Worm (Caenorhabditis elegans) whole organism, L3 larva: ENCODE data around the gene T26H5.9.

ENCODE experiments used
- fos-1 ChIP-seq: fragments of 150-350 bp; optimal IDR thresholded peaks from 2 replicates; lab custom pipeline; 2014; ENCODE audit warnings: missing biosample characterization, missing genetic modification characterization
- skn-1 ChIP-seq: fragments of 150-350 bp; optimal IDR thresholded peaks from 2 replicates; lab custom pipeline; 2014; ENCODE audit warnings: missing biosample characterization, missing genetic modification characterization

DNA sequence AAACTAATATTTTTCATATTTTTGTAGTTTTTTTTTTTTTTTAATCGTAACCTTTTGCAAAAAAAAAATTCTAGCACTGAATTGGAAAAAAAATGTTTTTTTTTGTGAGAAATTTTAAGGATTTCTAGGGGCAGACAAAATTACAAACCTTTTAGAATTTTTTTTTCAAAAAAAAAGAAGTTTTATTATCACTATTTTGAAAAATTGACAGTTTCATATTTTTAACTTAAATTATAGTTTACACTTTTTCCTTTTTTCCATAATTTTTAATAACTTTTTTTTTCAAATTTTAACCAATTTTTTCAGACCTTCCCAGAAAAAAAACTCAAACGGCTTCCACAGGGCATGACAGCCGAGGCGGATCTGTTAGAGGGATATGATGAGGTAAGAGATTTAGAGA is 26.3 kb downstream of the T26H5.9 start, which contains the start of gene dpf-1:
- TF ChIP-seq fos-1 (no peak), skn-1 (tag; lab: Kevin White, UChicago) (no peak)
